Worm (Caenorhabditis elegans): ENCODE data around the gene Y81B9A.4.

Y81B9A.4 gene

ce11 chrX:9183836-9184235 is 3.1 kb upstream of the Y81B9A.4 start, which contains the start of gene Y81B9A.2:
Gene Y81B9A.2 (plus strand): TSS chrX:9184136.
- TF ChIP-seq lin-39 (tag; optimal IDR thresholded peaks at IDR 0.05) = no peak
- no peak for TF ChIP-seq jun-1 (tag; optimal IDR thresholded peaks at IDR 0.05)
- TF ChIP-seq nfya-1 (tag; optimal IDR thresholded peaks at IDR 0.05; ENCODE audit: insufficient read depth) = no peak
- TF ChIP-seq skn-1 (tag; optimal IDR thresholded peaks at IDR 0.05) = no peak
- TF ChIP-seq nhr-12 (tag; optimal IDR thresholded peaks at IDR 0.05) = no peak
- TF ChIP-seq fkh-2 (tag; optimal IDR thresholded peaks at IDR 0.05) = no peak
- TF ChIP-seq unc-62 (GFP tag; optimal IDR thresholded peaks at IDR 0.05) = no peak
- no peak for TF ChIP-seq tbx-2 (tag; optimal IDR thresholded peaks at IDR 0.05)
- TF ChIP-seq aly-2 (tag; optimal IDR thresholded peaks at IDR 0.05) = no peak

- no peak for TF ChIP-seq nhr-76 (tag; optimal IDR thresholded peaks at IDR 0.05)
- TF ChIP-seq fkh-10 (GFP tag; optimal IDR thresholded peaks at IDR 0.05) = no peak
- TF ChIP-seq nhr-43 (tag; optimal IDR thresholded peaks at IDR 0.05; ENCODE audit: poor library complexity, severe bottlenecking) = no peak
Observed at ce11 chrX:9182140-9182539, 1.4 kb upstream of the Y81B9A.4 start, which contains the start of gene Y81B9A.3. Gene Y81B9A.3 (plus strand): TSS chrX:9182440.

DNA sequence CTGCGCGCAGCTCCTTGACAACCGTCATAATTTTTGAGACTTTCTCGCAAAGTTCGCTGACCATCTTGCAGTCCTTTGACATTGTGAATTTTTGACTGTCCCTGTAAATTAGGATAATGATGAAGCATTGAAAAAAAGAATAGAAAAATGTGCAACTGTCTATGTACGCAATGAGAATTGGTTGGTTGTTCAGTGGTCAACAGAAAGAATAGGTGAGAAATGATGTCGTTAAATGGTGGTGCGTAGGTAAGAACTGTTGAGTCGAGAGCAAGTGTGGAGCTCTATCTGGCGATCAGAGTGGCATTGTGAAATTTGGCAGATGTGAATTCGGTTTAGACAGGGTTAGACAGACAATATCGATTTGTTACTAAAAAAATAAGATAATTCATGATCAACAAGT is 6.3 kb downstream of the Y81B9A.4 start, which contains the start of gene B0563.8:
TSS of gene B0563.8 (minus strand) at position 101 of the 400 bp plus-strand sequence.
- TF ChIP-seq nhr-25 (tag; optimal IDR thresholded peaks at IDR 0.05) (no peak), sea-2 (GFP tag; optimal IDR thresholded peaks at IDR 0.05) (no peak)

DNA sequence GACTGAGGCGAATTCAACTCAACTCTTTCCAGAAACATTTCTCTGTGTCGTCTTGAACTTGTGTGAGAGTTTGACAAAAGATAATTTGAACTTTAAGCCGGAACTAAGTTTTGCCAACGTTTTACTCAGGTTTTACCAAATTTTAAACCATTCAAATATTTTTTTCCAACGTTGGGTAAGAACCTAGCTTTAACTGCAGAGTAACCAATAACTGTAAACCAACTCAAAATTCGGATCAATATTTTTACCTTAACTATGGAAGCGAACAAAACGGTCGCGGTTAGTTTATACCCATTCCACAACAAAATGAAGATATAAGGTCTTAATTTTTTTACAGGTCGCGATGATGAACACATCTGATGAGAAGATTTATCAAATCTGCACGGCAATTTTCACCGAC is 8.0 kb downstream of the Y81B9A.4 start:
- no peak for TF ChIP-seq ceh-16 (tag; optimal IDR thresholded peaks at IDR 0.05)
- TF ChIP-seq ztf-11 (tag; optimal IDR thresholded peaks at IDR 0.05) = no peak
- no peak for TF ChIP-seq ama-1 (optimal IDR thresholded peaks at IDR 0.05)
- no peak for TF ChIP-seq sea-2 (GFP tag; optimal IDR thresholded peaks at IDR 0.05)
- no peak for TF ChIP-seq tbx-2 (tag; optimal IDR thresholded peaks at IDR 0.05)
- no peak for TF ChIP-seq ceh-9 (tag; optimal IDR thresholded peaks at IDR 0.05)
- no peak for TF ChIP-seq nhr-237 (tag; optimal IDR thresholded peaks at IDR 0.05)

- TF ChIP-seq nhr-28 (tag; optimal IDR thresholded peaks at IDR 0.05) = no peak
- no peak for TF ChIP-seq pqm-1 (tag; optimal IDR thresholded peaks at IDR 0.05)
- TF ChIP-seq ceh-9 (tag; optimal IDR thresholded peaks at IDR 0.05) = no peak
- no peak for TF ChIP-seq ztf-11 (tag; optimal IDR thresholded peaks at IDR 0.05)
- no peak for TF ChIP-seq nhr-67 (tag; optimal IDR thresholded peaks at IDR 0.05)
- TF ChIP-seq lin-39 (tag; optimal IDR thresholded peaks at IDR 0.05) = no peak
- TF ChIP-seq zag-1 (tag; optimal IDR thresholded peaks at IDR 0.05) = no peak
Observed at ce11 chrX:9172278-9172677, 8.4 kb downstream of the Y81B9A.4 start, which contains the start of gene B0563.18. Gene B0563.18 (plus strand): TSS chrX:9172578.

- TF ChIP-seq zag-1 (tag; optimal IDR thresholded peaks at IDR 0.05) = no peak
- TF ChIP-seq nhr-28 (tag; optimal IDR thresholded peaks at IDR 0.05) = no peak
Observed at ce11 chrX:9171241-9171640, 9.5 kb downstream of the Y81B9A.4 start, which contains the start of gene B0563.1. Gene B0563.1 (plus strand): TSS chrX:9171541.

DNA sequence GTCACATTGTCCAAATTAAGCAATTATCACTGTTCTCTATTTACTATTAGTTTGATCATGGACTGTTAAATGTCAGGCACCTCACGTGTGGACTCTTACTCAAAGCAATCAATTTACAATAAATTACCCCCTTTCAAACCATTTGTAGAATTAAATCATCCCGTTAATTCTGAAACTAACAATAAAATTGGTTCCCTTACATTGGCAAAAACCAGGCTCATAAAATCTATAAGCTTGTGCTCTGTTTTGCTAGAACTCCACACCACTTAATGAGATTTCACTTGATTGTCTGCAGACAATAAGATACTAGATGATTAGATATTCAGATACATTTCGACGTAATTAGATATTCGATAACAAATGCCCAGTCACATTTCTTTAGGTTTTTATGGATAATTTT is 10.7 kb downstream of the Y81B9A.4 start:
- TF ChIP-seq nhr-23 (tag; optimal IDR thresholded peaks at IDR 0.05) = no peak
- TF ChIP-seq ceh-9 (tag; optimal IDR thresholded peaks at IDR 0.05) = no peak
- no peak for TF ChIP-seq tbx-2 (tag; optimal IDR thresholded peaks at IDR 0.05)
- TF ChIP-seq hmg-11 (tag; optimal IDR thresholded peaks at IDR 0.05) = no peak
- no peak for TF ChIP-seq aly-2 (tag; optimal IDR thresholded peaks at IDR 0.05)
- TF ChIP-seq fkh-10 (GFP tag; optimal IDR thresholded peaks at IDR 0.05) = no peak
- TF ChIP-seq eor-1 (tag; optimal IDR thresholded peaks at IDR 0.05) = no peak
- TF ChIP-seq ama-1 (optimal IDR thresholded peaks at IDR 0.05) = no peak

DNA sequence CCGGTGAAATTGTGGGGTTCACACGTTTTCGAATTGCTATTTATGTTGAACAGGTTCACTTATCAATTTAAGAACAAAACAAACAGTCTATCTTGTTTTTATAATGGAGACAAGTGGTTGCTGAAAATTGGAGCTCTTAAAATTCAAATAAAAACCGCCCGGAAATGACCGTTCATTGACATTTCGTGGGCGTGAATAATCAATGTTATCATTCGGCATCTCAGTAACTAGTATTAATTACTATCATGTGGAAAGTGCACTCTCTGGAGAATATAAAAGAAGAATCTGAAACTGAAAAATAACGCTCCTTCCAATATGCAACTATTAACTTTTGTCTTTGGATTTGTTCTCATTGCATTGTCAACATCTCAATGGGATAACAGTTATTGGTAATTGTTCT is 12.5 kb downstream of the Y81B9A.4 start, which contains the start of gene B0563.9:
TSS of gene B0563.9 (plus strand) at position 301 of the 400 bp plus-strand sequence.
- TF ChIP-seq fkh-2 (tag; optimal IDR thresholded peaks at IDR 0.05) = no peak

ce11 chrX:9166921-9167320 is 13.8 kb downstream of the Y81B9A.4 start, which contains the start of gene B0563.10:
Gene B0563.10 (minus strand): TSS chrX:9167245.
- TF ChIP-seq tbx-2 (tag; optimal IDR thresholded peaks at IDR 0.05) (no peak), ceh-9 (tag; optimal IDR thresholded peaks at IDR 0.05) (no peak), hmg-11 (tag; optimal IDR thresholded peaks at IDR 0.05) (no peak), pqm-1 (tag; optimal IDR thresholded peaks at IDR 0.05) (no peak), sea-2 (GFP tag; optimal IDR thresholded peaks at IDR 0.05) (no peak), fos-1 (tag; optimal IDR thresholded peaks at IDR 0.05) (no peak), ceh-28 (tag; optimal IDR thresholded peaks at IDR 0.05) (no peak), zag-1 (tag; optimal IDR thresholded peaks at IDR 0.05) (no peak), skn-1 (tag; optimal IDR thresholded peaks at IDR 0.05) (no peak), nhr-77 (tag; optimal IDR thresholded peaks at IDR 0.05) (no peak), jun-1 (tag; optimal IDR thresholded peaks at IDR 0.05) (no peak), nhr-23 (tag; optimal IDR thresholded peaks at IDR 0.05) (no peak), fkh-2 (tag; optimal IDR thresholded peaks at IDR 0.05) (no peak), pha-4 (tag; optimal IDR thresholded peaks at IDR 0.05) (no peak), nhr-43 (tag; optimal IDR thresholded peaks at IDR 0.05; ENCODE audit: poor library complexity, severe bottlenecking) (no peak), nhr-237 (tag; optimal IDR thresholded peaks at IDR 0.05) (no peak)
